Fruit fly (Drosophila melanogaster) whole organism, embryonic: Measurements from ENCODE around the gene TM9SF3.

Experiments used
- BEAF-32 ChIP-seq: fragments of 200-800 bp; sonication (Bioruptor generic); optimal IDR thresholded peaks from 3 replicates; lab custom pipeline; 2017; ENCODE audit warnings: missing biosample characterization, missing genetic modification characterization, mild to moderate bottlenecking, moderate library complexity, missing genetic modification reagents
- CG11696 ChIP-seq: fragments of 200-800 bp; sonication (Bioruptor generic); IDR thresholded peaks from 2 replicates; pipeline ENCODE4 v1.3.6; 2022; ENCODE audit warnings: missing biosample characterization, missing genetic modification characterization
- CG11723 ChIP-seq: fragments of 200-800 bp; sonication (Bioruptor generic); optimal IDR thresholded peaks from 2 replicates; lab custom pipeline; 2017; ENCODE audit warnings: missing biosample characterization, mild to moderate bottlenecking, missing genetic modification characterization
- CG14710 ChIP-seq: fragments of 200-800 bp; sonication (Bioruptor generic); optimal IDR thresholded peaks from 3 replicates; lab custom pipeline; 2019; ENCODE audit warnings: missing biosample characterization, mild to moderate bottlenecking, missing genetic modification characterization, moderate library complexity
- CG14860 ChIP-seq: fragments of 200-800 bp; sonication (Bioruptor generic); IDR thresholded peaks from 3 replicates; pipeline ENCODE4 v1.3.6; 2022; ENCODE audit warnings: missing biosample characterization, missing genetic modification characterization; ENCODE audit not compliant: partially characterized antibody
- CG16779 ChIP-seq: fragments of 200-800 bp; sonication (Bioruptor generic); IDR thresholded peaks from 2 replicates; pipeline ENCODE4 v1.3.6; 2022; ENCODE audit warnings: missing biosample characterization, missing genetic modification characterization
- CG1792 ChIP-seq: fragments of 200-800 bp; sonication (Bioruptor generic); optimal IDR thresholded peaks from 2 replicates; lab custom pipeline; 2016; ENCODE audit warnings: missing biosample characterization, missing genetic modification characterization
- CG18599 ChIP-seq: fragments of 200-800 bp; sonication (Bioruptor generic); optimal IDR thresholded peaks from 3 replicates; lab custom pipeline; 2017; ENCODE audit warnings: missing biosample characterization, missing genetic modification characterization, mild to moderate bottlenecking, moderate library complexity, missing genetic modification reagents
- CG4820 ChIP-seq: fragments of 200-800 bp; sonication (Bioruptor generic); optimal IDR thresholded peaks from 3 replicates; lab custom pipeline; 2016; ENCODE audit warnings: missing biosample characterization, missing genetic modification characterization
- CG7786 ChIP-seq: fragments of 200-800 bp; sonication (Bioruptor generic); optimal IDR thresholded peaks from 2 replicates; lab custom pipeline; 2016; ENCODE audit warnings: missing biosample characterization, missing genetic modification characterization
- CG8765 ChIP-seq: fragments of 200-800 bp; sonication (Bioruptor generic); IDR thresholded peaks from 2 replicates; pipeline ENCODE4 v1.3.6; 2022; ENCODE audit warnings: missing biosample characterization, missing genetic modification characterization
- CTCF ChIP-seq: fragments of 200-800 bp; sonication (Bioruptor generic); optimal IDR thresholded peaks from 2 replicates; lab custom pipeline; 2017; ENCODE audit warnings: missing biosample characterization, mild to moderate bottlenecking, missing genetic modification characterization, moderate library complexity
- Deaf1 ChIP-seq: fragments of 200-800 bp; optimal IDR thresholded peaks from 3 replicates; lab custom pipeline; 2019; ENCODE audit warnings: missing biosample characterization, mild to moderate bottlenecking, missing genetic modification characterization, moderate library complexity
- Drgx ChIP-seq: fragments of 200-800 bp; sonication (Bioruptor generic); IDR thresholded peaks from 2 replicates; pipeline ENCODE4 v1.3.6; 2022; ENCODE audit warnings: missing biosample characterization, missing genetic modification characterization
- Ets65A ChIP-seq: fragments of 200-800 bp; sonication (Bioruptor generic); peaks from one replicate; lab custom pipeline; 2016; ENCODE audit warnings: missing biosample characterization, missing genetic modification characterization
- H15 ChIP-seq: fragments of 200-800 bp; sonication (Bioruptor generic); IDR thresholded peaks from 3 replicates; pipeline ENCODE4 v1.3.6; 2022; ENCODE audit warnings: missing biosample characterization, missing genetic modification characterization
- HLHmδ ChIP-seq: fragments of 200-800 bp; sonication (Bioruptor generic); optimal IDR thresholded peaks from 2 replicates; lab custom pipeline; 2018; ENCODE audit warnings: missing biosample characterization, mild to moderate bottlenecking, missing genetic modification characterization, moderate library complexity
- MBD-R2 ChIP-seq: fragments of 200-800 bp; sonication (Bioruptor generic); IDR thresholded peaks from 2 replicates; pipeline ENCODE4 v1.3.6; 2022; ENCODE audit warnings: missing biosample characterization, missing genetic modification characterization
- Med ChIP-seq: fragments of 200-800 bp; sonication (Bioruptor generic); peaks from one replicate; lab custom pipeline; 2016; ENCODE audit warnings: missing biosample characterization, missing genetic modification characterization, mild to moderate bottlenecking, inconsistent platforms, moderate library complexity
- Myb ChIP-seq: fragments of 200-800 bp; sonication (Bioruptor generic); optimal IDR thresholded peaks from 2 replicates; lab custom pipeline; 2016; ENCODE audit warnings: missing biosample characterization, missing genetic modification characterization
- ase ChIP-seq: fragments of 200-800 bp; sonication (Bioruptor generic); IDR thresholded peaks from 3 replicates; pipeline ENCODE4 v1.3.6; 2022; ENCODE audit warnings: missing biosample characterization, missing genetic modification characterization
- ash1 ChIP-seq: fragments of 200-800 bp; sonication (Bioruptor generic); optimal IDR thresholded peaks from 2 replicates; lab custom pipeline; 2018; ENCODE audit warnings: missing biosample characterization, mild to moderate bottlenecking, missing genetic modification characterization
- chn ChIP-seq: fragments of 200-800 bp; sonication (Bioruptor generic); optimal IDR thresholded peaks from 2 replicates; lab custom pipeline; 2016; ENCODE audit warnings: missing biosample characterization, missing genetic modification characterization
- croc ChIP-seq: fragments of 200-800 bp; sonication (Bioruptor generic); conservative IDR thresholded peaks from 3 replicates; pipeline ENCODE4 v1.3.6; 2022; ENCODE audit warnings: missing biosample characterization, missing genetic modification characterization
- danr ChIP-seq: fragments of 200-800 bp; sonication (Bioruptor generic); IDR thresholded peaks from 2 replicates; pipeline ENCODE4 v1.3.6; 2022; ENCODE audit warnings: missing biosample characterization, missing genetic modification characterization
- disco-r ChIP-seq: fragments of 200-800 bp; sonication (Bioruptor generic); optimal IDR thresholded peaks from 2 replicates; lab custom pipeline; 2016; ENCODE audit warnings: missing biosample characterization, missing genetic modification characterization
- eve ChIP-seq, 2 experiments: fragments of >200 bp; optimal IDR thresholded peaks; 2 replicates each; lab custom pipeline; 2017; ENCODE audit warnings: missing biosample characterization in 2 of 2, missing genetic modification characterization in 2 of 2
- eyg ChIP-seq: fragments of 200-800 bp; sonication (Bioruptor generic); optimal IDR thresholded peaks from 3 replicates; lab custom pipeline; 2016; ENCODE audit warnings: missing biosample characterization, missing genetic modification characterization
- fu2 ChIP-seq: fragments of 200-800 bp; sonication (Bioruptor generic); optimal IDR thresholded peaks from 2 replicates; lab custom pipeline; 2016; ENCODE audit warnings: missing biosample characterization, missing genetic modification characterization
- pb ChIP-seq: fragments of 200-800 bp; sonication (Bioruptor generic); optimal IDR thresholded peaks from 3 replicates; lab custom pipeline; 2016; ENCODE audit warnings: missing biosample characterization, missing genetic modification characterization
- sima ChIP-seq: fragments of 200-800 bp; sonication (Bioruptor generic); optimal IDR thresholded peaks from 2 replicates; lab custom pipeline; 2016; ENCODE audit warnings: missing biosample characterization, missing genetic modification characterization
- slbo ChIP-seq: fragments of 200-800 bp; sonication (Bioruptor generic); IDR thresholded peaks from 2 replicates; pipeline ENCODE4 v1.3.6; 2022; ENCODE audit warnings: missing biosample characterization, missing genetic modification characterization
- tup ChIP-seq: fragments of 200-800 bp; sonication (Bioruptor generic); optimal IDR thresholded peaks from 2 replicates; lab custom pipeline; 2016; ENCODE audit warnings: missing biosample characterization, mild to moderate bottlenecking, missing genetic modification characterization, moderate library complexity
- twi ChIP-seq: fragments of 200-800 bp; optimal IDR thresholded peaks from 2 replicates; lab custom pipeline; 2019; ENCODE audit warnings: missing biosample characterization, mild to moderate bottlenecking, missing genetic modification characterization, moderate library complexity
- yki ChIP-seq: fragments of >200 bp; optimal IDR thresholded peaks from 3 replicates; lab custom pipeline; 2018

TM9SF3 gene

DNA sequence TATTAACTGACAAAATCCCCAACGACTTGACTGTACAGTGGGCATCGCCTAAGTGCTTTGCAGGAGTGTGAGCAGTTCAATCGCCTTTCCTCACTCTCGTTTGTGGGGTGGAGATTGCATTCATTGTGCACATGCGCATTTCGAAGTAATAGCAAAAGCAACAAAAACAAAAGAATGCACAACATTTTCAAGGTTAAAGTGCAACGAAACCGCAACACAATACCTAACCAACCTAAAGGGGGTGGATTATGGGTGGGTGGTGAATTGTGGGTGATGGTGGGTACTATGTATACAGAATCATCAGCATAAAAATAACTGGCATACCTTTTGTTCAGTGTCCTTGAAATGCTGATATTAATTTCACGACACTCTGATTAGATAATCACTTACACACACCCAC is 35.7 kb upstream of the TM9SF3 start:
- TF ChIP-seq CG16779 (no peak), danr (GFP tag; lab: Robert Waterston, UW) (no peak), tup (GFP tag; lab: Kevin White, UChicago) (no peak), CG11723 (GFP tag; lab: Kevin White, UChicago) (no peak), CG7786 (GFP tag; lab: Kevin White, UChicago) (no peak), Myb (GFP tag; lab: Kevin White, UChicago) (no peak), Ets65A (GFP tag; lab: Kevin White, UChicago) (peak; percentile 52), Med (GFP tag; lab: Kevin White, UChicago) (no peak), CG14860 (GFP tag; lab: Robert Waterston, UW) (0 out of 3 replicates have a peak, but pooled peaks have one; percentile 10), pb (GFP tag; lab: Kevin White, UChicago) (no peak), H15 (GFP tag; lab: Robert Waterston, UW) (0 out of 3 replicates have a peak, but pooled peaks have one; percentile 26)

DNA sequence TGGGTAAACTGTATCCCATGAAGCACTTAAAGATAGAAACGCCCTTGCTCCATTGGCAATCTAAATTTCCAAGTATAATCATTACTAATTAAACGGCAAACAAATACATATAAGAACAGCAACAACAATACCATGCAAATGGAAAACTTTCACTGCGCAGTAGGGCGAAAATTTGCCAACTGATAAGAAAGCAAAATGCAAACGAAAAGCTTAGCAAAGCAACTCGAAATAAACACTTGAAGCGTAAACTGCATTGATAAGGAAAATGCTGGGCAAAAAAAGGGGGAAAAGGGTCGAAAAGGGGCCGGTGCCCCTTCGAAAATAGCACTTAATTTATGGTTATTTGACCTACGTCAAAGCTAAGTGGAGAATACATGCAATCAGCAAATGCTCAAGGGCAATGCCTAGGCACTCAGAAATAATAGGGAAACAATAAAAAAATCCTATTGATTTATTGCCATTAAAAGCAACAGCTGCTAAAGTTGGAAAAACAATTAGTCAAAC is 34.8 kb upstream of the TM9SF3 start:
- TF ChIP-seq CG8765 (GFP tag; lab: Robert Waterston, UW) = no peak
- no peak for TF ChIP-seq CG14710 (tag; lab: Kevin White, UChicago)
- no peak for TF ChIP-seq MBD-R2 (GFP tag; lab: Robert Waterston, UW)
- TF ChIP-seq chn = no peak
- TF ChIP-seq eve (GFP tag; optimal IDR thresholded peaks at IDR 0.05; lab: Kevin White, UChicago) = no peak
- TF ChIP-seq ase (GFP tag; lab: Robert Waterston, UW) = no peak
- TF ChIP-seq fu2 = no peak
- no peak for TF ChIP-seq CTCF (GFP tag; lab: Kevin White, UChicago)
- no peak for TF ChIP-seq CG4820 (GFP tag; lab: Kevin White, UChicago)
- no peak for TF ChIP-seq BEAF-32 (GFP tag; lab: Kevin White, UChicago)
- no peak for TF ChIP-seq HLHmδ
- no peak for TF ChIP-seq croc (GFP tag; lab: Robert Waterston, UW)
- TF ChIP-seq CG11696 = no peak
- no peak for TF ChIP-seq ash1 (GFP tag; lab: Kevin White, UChicago)
- no peak for TF ChIP-seq CG1792 (GFP tag; lab: Kevin White, UChicago)
- TF ChIP-seq eyg (GFP tag; lab: Kevin White, UChicago) = no peak
- TF ChIP-seq sima = no peak
- no peak for TF ChIP-seq twi (tag; lab: Kevin White, UChicago)
- TF ChIP-seq disco-r (GFP tag; lab: Kevin White, UChicago) = no peak

- TF ChIP-seq yki (lab: Kevin White, UChicago) = no peak
- peak; percentile 21 for TF ChIP-seq CG18599 (GFP tag; lab: Kevin White, UChicago)
- TF ChIP-seq Drgx (GFP tag; lab: Robert Waterston, UW) = 0 out of 2 replicates have a peak, but pooled peaks have one; percentile 30
- TF ChIP-seq, all 482 proteins: peak for 2
Measured at dm6 chr3L:5637477-5637876, 33.7 kb upstream of the TM9SF3 start.

- TF ChIP-seq slbo (GFP tag; lab: Robert Waterston, UW) (no peak), Drgx (GFP tag; lab: Robert Waterston, UW) (peak; percentile 26; the same call in 1 of the 2 replicates), Deaf1 (tag; lab: Kevin White, UChicago) (peak; percentile 5)
Measured at dm6 chr3L:5635237-5636025, 31.7 kb upstream of the TM9SF3 start.
